Worm (Caenorhabditis elegans): ENCODE measurements around the gene C14C10.5.
A peak's percentile ranks its signal among the peaks of the same experiment; 100 is the strongest.

The C14C10.5 gene

DNA sequence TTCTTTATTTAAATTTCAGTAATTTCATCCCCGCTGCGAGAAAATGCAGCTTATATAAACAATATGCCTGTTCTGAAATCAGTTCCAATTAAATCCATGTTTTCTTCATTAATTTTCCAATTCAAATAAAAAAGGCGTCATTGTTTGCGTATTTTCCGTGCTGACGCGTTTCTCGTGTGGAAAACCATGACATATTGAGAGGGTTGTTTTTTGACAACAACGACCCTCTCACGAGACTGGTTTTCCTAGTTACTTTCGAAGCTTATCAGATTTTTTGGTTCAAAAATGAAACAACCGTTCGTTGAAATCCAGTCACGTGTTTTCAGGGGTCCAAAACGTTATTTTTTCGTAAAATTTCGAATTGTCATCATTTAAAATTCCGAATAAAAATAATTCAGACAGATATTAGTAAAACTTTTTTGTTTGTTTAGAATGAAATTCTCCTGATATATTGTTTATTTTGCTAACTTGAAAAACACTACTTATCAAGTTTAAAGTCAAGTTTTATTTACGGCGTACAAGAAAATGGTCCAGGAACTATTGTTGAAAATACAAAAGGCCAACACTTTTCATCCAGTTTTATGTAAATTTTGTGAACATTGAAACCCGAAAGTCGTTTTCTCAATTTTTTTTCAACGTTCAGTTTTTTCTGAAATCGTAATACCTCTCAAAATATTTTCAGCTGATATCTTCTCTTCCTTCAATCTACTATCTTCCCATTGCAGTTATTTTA, at the start of gene C14C10.5:
C14C10.5 (plus strand) TSS at position 683 of the 733 bp plus-strand sequence.
- TF ChIP-seq ama-1 (optimal IDR thresholded peaks at IDR 0.05) (no peak), elt-2 (tag; optimal IDR thresholded peaks at IDR 0.05) (peak; percentile 16), R02D3.7 (tag; optimal IDR thresholded peaks at IDR 0.05) (no peak), pha-4 (tag; optimal IDR thresholded peaks at IDR 0.05) (peak; percentile 55), hmg-11 (tag; optimal IDR thresholded peaks at IDR 0.05) (peak; percentile 27), nhr-25 (tag; optimal IDR thresholded peaks at IDR 0.05) (no peak)

DNA sequence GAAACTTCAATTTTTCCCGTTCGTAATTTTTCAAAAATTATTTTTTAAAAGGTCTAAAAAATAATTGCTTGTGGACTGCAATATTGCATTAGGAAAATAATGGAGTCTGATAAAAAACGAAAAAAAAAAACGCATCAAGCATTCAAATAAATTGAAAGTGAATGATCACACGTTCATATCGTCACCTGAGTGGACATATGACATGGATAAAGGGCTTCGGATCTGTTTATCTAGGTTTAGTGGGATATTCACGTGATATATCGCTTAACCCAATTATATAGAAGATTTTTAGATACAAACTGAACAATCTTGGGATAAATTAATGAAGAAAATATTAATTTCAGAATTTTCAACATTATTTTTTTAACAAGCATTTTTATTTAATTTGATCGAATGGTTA, 49.2 kb upstream of the C14C10.5 start:
- TF ChIP-seq fkh-2 (tag; optimal IDR thresholded peaks at IDR 0.05), result no peak
- TF ChIP-seq elt-3 (tag; optimal IDR thresholded peaks at IDR 0.05), result no peak
- TF ChIP-seq nhr-43 (tag; optimal IDR thresholded peaks at IDR 0.05; ENCODE audit: poor library complexity, severe bottlenecking), result peak; percentile 29
- no peak for TF ChIP-seq fkh-10 (GFP tag; optimal IDR thresholded peaks at IDR 0.05)
- TF ChIP-seq nhr-23 (tag; optimal IDR thresholded peaks at IDR 0.05), result peak; percentile 59
- no peak for TF ChIP-seq lin-39 (tag; optimal IDR thresholded peaks at IDR 0.05)

DNA sequence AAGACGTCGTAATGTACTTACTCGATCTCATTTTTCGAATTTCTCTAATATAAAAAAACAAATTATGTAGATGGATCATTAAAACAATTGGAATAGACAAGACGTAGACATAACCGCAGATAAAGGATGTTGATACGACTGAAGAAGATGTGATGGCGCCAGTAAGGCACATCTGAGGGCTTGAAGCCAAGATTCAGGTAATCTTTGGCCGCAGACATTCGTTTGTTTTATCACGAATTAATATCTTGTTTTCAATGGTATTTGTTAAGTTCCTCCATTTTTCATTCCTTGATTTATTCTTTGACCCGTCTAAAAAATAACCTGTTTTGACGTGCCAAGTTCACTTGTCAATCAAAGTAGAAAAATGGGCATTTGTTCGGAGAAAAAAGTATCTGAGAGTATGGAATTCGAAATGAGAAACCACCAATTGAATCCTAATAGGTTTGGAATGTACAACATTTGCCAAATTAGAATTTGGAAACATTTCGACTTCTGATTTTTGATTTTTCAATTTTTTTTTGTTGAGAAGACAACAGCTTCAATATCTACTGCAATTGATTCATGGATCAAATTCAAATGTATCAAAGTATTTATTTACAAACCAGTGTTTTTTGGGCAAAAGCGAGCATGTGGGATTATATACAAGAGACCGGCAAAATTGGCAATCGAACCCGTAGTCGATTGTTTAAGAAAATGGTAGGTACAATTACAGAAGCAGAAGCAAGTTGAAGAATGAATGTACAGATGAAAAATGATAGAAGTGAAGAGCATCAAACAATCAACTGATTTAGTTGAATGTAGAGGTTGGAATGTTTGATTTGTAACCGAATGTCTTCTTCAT, 48.1 kb upstream of the C14C10.5 start:
- no peak for TF ChIP-seq egl-5 (tag; optimal IDR thresholded peaks at IDR 0.05)
- no peak for TF ChIP-seq fos-1 (tag; optimal IDR thresholded peaks at IDR 0.05)
- TF ChIP-seq tbx-2 (tag; optimal IDR thresholded peaks at IDR 0.05), result peak; percentile 3
- peak; percentile 66 for TF ChIP-seq nhr-43 (tag; optimal IDR thresholded peaks at IDR 0.05; ENCODE audit: poor library complexity, severe bottlenecking)
- TF ChIP-seq mml-1 (tag; optimal IDR thresholded peaks at IDR 0.05), result no peak
- no peak for TF ChIP-seq ztf-4 (tag; optimal IDR thresholded peaks at IDR 0.05)
- no peak for TF ChIP-seq sea-2 (GFP tag; optimal IDR thresholded peaks at IDR 0.05)
- peak; percentile 80 for TF ChIP-seq ama-1 (optimal IDR thresholded peaks at IDR 0.05)
- TF ChIP-seq skn-1 (tag; optimal IDR thresholded peaks at IDR 0.05), result no peak
- peak; percentile 8 for TF ChIP-seq nfya-1 (tag; optimal IDR thresholded peaks at IDR 0.05; ENCODE audit: insufficient read depth)
- TF ChIP-seq unc-62 (GFP tag; optimal IDR thresholded peaks at IDR 0.05), result peak; percentile 10
- TF ChIP-seq elt-3 (tag; optimal IDR thresholded peaks at IDR 0.05), result peak in 1 of 3 experiments; percentile 62
- TF ChIP-seq nhr-28 (tag; optimal IDR thresholded peaks at IDR 0.05), result peak; percentile 80
- no peak for TF ChIP-seq nhr-12 (tag; optimal IDR thresholded peaks at IDR 0.05)
- peak; percentile 43 for TF ChIP-seq nhr-25 (tag; optimal IDR thresholded peaks at IDR 0.05)
- TF ChIP-seq fkh-10 (GFP tag; optimal IDR thresholded peaks at IDR 0.05), result no peak
- TF ChIP-seq nhr-237 (tag; optimal IDR thresholded peaks at IDR 0.05), result no peak
- TF ChIP-seq nhr-76 (tag; optimal IDR thresholded peaks at IDR 0.05), result peak; percentile 58
- TF ChIP-seq ceh-16 (tag; optimal IDR thresholded peaks at IDR 0.05), result no peak
- TF ChIP-seq snpc-4 (tag; optimal IDR thresholded peaks at IDR 0.05), result no peak
- no peak for TF ChIP-seq pqm-1 (tag; optimal IDR thresholded peaks at IDR 0.05)
- no peak for TF ChIP-seq ZK546.5 (tag; optimal IDR thresholded peaks at IDR 0.05)
- TF ChIP-seq nhr-67 (tag; optimal IDR thresholded peaks at IDR 0.05), result no peak
- no peak for TF ChIP-seq lin-15B (tag; optimal IDR thresholded peaks at IDR 0.05)

DNA sequence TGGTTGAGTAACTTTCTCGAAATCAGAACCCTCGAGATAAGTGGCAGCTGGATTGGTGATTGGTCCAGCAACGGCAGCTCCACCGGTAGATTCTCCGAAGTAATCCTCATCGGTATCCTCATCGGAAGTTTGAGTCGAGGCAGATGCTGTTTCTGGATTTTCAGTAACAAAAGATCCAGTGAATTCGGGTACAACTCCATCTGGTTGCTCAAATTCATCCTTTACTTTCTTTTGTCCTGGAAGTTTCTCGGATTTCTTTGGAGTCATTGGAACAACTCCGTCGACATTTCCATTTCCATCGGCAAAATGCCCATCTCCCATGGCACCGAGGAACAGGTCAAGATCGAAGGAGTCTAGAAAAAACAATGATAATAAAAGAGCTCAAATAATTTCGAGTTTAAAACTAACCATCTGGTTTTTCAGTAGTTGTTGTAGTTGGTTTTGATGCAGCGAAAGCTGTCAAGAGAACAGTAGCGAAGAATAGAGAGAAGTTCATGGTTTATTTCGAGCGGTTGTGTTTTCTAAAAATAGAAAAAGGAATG, 47.2 kb upstream of the C14C10.5 start, which contains the start of gene F45D3.4:
F45D3.4 (minus strand) TSS at position 521 of the 542 bp plus-strand sequence.
- TF ChIP-seq nhr-12 (tag; optimal IDR thresholded peaks at IDR 0.05), result no peak
- no peak for TF ChIP-seq ztf-11 (tag; optimal IDR thresholded peaks at IDR 0.05)
- peak; percentile 41 for TF ChIP-seq lin-39 (tag; optimal IDR thresholded peaks at IDR 0.05)
- peak; percentile 90 for TF ChIP-seq ama-1 (optimal IDR thresholded peaks at IDR 0.05)
- TF ChIP-seq fos-1 (tag; optimal IDR thresholded peaks at IDR 0.05), result no peak
- TF ChIP-seq nhr-25 (tag; optimal IDR thresholded peaks at IDR 0.05), result peak; percentile 2
- TF ChIP-seq egl-27 (tag; optimal IDR thresholded peaks at IDR 0.05), result no peak

Data from whole organism, L3 larva.